Worm (Caenorhabditis elegans) whole organism, young adult: ENCODE results near the gene T26E4.2.

Experiments used
- T26A5.8 ChIP-seq: sonication (generic microtip); optimal IDR thresholded peaks from 2 replicates; lab custom pipeline; 2016; ENCODE audit warnings: missing genetic modification characterization, missing compliant biosample characterization
- Y56A3A.18 ChIP-seq: fragments of 200-800 bp; sonication (Bioruptor generic); IDR thresholded peaks from 2 replicates; pipeline ENCODE4 v1.3.6; 2022; ENCODE audit warnings: missing genetic modification reagents, missing genetic modification characterization, missing compliant biosample characterization
- chd-7 ChIP-seq: sonication (generic microtip); optimal IDR thresholded peaks from 2 replicates; lab custom pipeline; 2016; ENCODE audit warnings: mild to moderate bottlenecking, missing genetic modification characterization, moderate library complexity, missing compliant biosample characterization
- dox-1 ChIP-seq: fragments of 200-800 bp; sonication (Bioruptor generic); IDR thresholded peaks from 2 replicates; pipeline ENCODE4 v1.3.6; 2022; ENCODE audit warnings: missing genetic modification reagents, missing genetic modification characterization, missing compliant biosample characterization
- efl-1 ChIP-seq: fragments of 150-350 bp; optimal IDR thresholded peaks from 2 replicates; lab custom pipeline; 2014; ENCODE audit warnings: missing biosample characterization, missing genetic modification reagents, missing genetic modification characterization
- gei-17 ChIP-seq: fragments of 200-800 bp; sonication (Bioruptor generic); optimal IDR thresholded peaks from 2 replicates; lab custom pipeline; 2018; ENCODE audit warnings: mild to moderate bottlenecking, missing genetic modification characterization, missing compliant biosample characterization
- mcd-1 ChIP-seq: fragments of 200-800 bp; sonication (Bioruptor generic); IDR thresholded peaks from 2 replicates; pipeline ENCODE4 v1.3.6; 2022; ENCODE audit warnings: missing genetic modification reagents, missing genetic modification characterization, missing compliant biosample characterization
- rcor-1 ChIP-seq: fragments of 200-800 bp; sonication (Bioruptor generic); IDR thresholded peaks from 2 replicates; pipeline ENCODE4 v1.3.6; 2022; ENCODE audit warnings: missing genetic modification reagents, missing genetic modification characterization, missing compliant biosample characterization
- tlf-1 ChIP-seq: fragments of 200-800 bp; sonication (Bioruptor generic); optimal IDR thresholded peaks from 2 replicates; lab custom pipeline; 2018; ENCODE audit warnings: mild to moderate bottlenecking, missing genetic modification characterization, missing compliant biosample characterization
- unc-62 ChIP-seq: fragments of 150-350 bp; optimal IDR thresholded peaks from 2 replicates; lab custom pipeline; 2014; ENCODE audit warnings: missing biosample characterization, missing genetic modification reagents, missing genetic modification characterization

DNA sequence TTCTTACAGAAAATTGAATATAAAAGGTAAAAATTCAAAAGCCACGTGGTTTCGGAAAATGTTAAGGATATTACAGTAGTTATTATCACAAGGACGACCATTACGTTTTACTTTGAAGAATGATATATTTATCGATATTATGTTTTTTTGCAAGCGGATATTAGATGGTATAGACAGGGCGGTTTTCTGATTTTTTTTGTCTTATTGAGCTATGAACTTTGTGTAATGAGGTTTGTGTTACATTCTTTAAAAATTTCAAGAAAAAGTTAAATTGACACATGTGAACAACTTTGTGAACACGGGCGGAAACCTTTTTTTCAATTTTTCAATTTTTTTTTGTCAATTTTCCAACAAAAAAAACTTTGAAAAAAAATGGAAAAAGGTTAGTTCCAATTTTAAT is 43.7 kb downstream of the T26E4.2 start, which contains the start of gene srbc-50:
- no peak for TF ChIP-seq tlf-1
- no peak for TF ChIP-seq mcd-1 (GFP tag; lab: Robert Waterston, UW)
- no peak for TF ChIP-seq gei-17 (GFP tag; lab: Kevin White, UChicago)
- TF ChIP-seq unc-62 (GFP tag; lab: Kevin White, UChicago), result no peak
- TF ChIP-seq T26A5.8, result no peak
- TF ChIP-seq Y56A3A.18 (GFP tag; lab: Robert Waterston, UW), result no peak
- TF ChIP-seq efl-1 (GFP tag; lab: Kevin White, UChicago), result no peak
- no peak for TF ChIP-seq chd-7 (tag; lab: Kevin White, UChicago)
- no peak for TF ChIP-seq dox-1 (GFP tag; lab: Robert Waterston, UW)
- TF ChIP-seq rcor-1 (GFP tag; lab: Robert Waterston, UW), result no peak
